Worm (Caenorhabditis elegans) whole organism, mixed stage, embryonic: ENCODE measurements around the gene C15H7.4.

ENCODE experiments used
- mep-1 ChIP-seq: fragments of 150-350 bp; optimal IDR thresholded peaks from 2 replicates; lab custom pipeline; 2017; ENCODE audit warnings: missing biosample characterization, missing genetic modification reagents, missing genetic modification characterization, inconsistent platforms
- nhr-12 ChIP-seq: fragments of 150-350 bp; optimal IDR thresholded peaks from 2 replicates; lab custom pipeline; 2014; ENCODE audit warnings: missing biosample characterization, missing genetic modification characterization
- pha-4 ChIP-seq: fragments of 150-350 bp; optimal IDR thresholded peaks from 2 replicates; lab custom pipeline; 2018; ENCODE audit warnings: missing biosample characterization, missing genetic modification reagents, missing genetic modification characterization
- sptf-1 ChIP-seq: sonication (generic microtip); optimal IDR thresholded peaks from 2 replicates; lab custom pipeline; 2017; ENCODE audit warnings: mild to moderate bottlenecking, missing genetic modification characterization, moderate library complexity, missing compliant biosample characterization
- unc-120 ChIP-seq: sonication (generic microtip); optimal IDR thresholded peaks from 2 replicates; lab custom pipeline; 2017; ENCODE audit warnings: missing genetic modification characterization, missing compliant biosample characterization; ENCODE audit not compliant: poor library complexity, severe bottlenecking
- ztf-11 ChIP-seq: fragments of 150-350 bp; optimal IDR thresholded peaks from 2 replicates; lab custom pipeline; 2014; ENCODE audit warnings: missing biosample characterization, missing genetic modification characterization

- TF ChIP-seq mep-1 (tag; lab: Kevin White, UChicago) (no peak), ztf-11 (tag; lab: Kevin White, UChicago) (no peak), unc-120 (tag; lab: Kevin White, UChicago) (no peak), pha-4 (tag; lab: Kevin White, UChicago) (no peak), sptf-1 (tag; lab: Kevin White, UChicago) (no peak), nhr-12 (no peak)
Measured at ce11 chrIII:9645099-9645498, 10.6 kb downstream of the C15H7.4 start.
